Fruit fly (Drosophila melanogaster): Measurements from ENCODE around the gene PolD1.

PolD1 gene

DNA sequence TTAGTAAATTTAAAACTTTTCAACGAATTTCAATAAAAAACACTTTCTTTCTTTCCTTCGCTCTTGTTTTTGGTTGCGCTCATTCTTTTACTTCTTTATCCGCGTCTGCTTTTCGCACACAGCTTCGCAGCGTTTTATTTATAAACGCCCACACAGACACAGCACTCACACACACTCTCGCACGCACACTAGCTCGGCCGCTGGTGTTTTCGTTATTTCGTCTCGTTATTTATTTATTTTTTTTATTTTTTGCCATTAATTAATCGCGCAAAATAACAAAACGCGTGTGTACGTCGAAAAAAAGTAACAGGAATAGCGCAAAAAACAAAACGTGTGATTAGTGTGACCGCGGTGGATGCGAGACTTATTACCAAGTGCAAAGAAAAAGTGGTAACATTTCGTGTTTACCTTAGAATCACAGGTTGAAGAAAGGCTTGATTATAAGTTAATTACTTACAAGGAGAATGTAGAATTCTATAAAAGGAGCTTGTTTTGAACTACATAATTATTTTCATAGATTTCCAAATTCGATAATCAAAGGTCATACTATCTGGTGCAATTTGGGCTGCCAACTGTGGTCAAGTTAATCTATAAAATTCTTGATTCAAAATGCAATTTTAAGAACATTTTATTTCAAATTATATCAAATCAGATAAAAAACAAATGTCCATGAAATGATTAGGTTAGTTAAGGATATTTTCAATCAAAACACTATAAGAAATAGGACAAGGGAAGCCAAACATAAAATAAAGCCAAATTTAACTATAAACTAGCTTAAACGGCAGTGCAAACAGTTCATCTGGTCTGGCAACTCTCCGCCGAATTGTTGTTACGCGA, 17.0 kb upstream of the PolD1 start, which contains the start of the genes hzg and mRpS31 (continued):
- TF ChIP-seq Lhr (GFP tag; optimal IDR thresholded peaks at IDR 0.05) (peak; percentile 55), fu2 (GFP tag; optimal IDR thresholded peaks at IDR 0.05) (peak; percentile 32), Sry-β (GFP tag; optimal IDR thresholded peaks at IDR 0.05) (peak; percentile 91), CG2678 (tag; optimal IDR thresholded peaks at IDR 0.05) (peak; percentile 68), CG8089 (GFP tag; optimal IDR thresholded peaks at IDR 0.05) (no peak), Myb (GFP tag; optimal IDR thresholded peaks at IDR 0.05) (peak; percentile 5), CG8359 (GFP tag; optimal IDR thresholded peaks at IDR 0.05; ENCODE audit: borderline replicate concordance) (no peak), HmgD (GFP tag; optimal IDR thresholded peaks at IDR 0.05) (no peak), Mad (GFP tag; optimal IDR thresholded peaks at IDR 0.05) (no peak), CG15696 (tag; optimal IDR thresholded peaks at IDR 0.05) (peak; percentile 52), CG15269 (tag; optimal IDR thresholded peaks at IDR 0.05) (peak; percentile 46), CG3838 (GFP tag; optimal IDR thresholded peaks at IDR 0.05) (peak; percentile 32), slbo (GFP tag; IDR thresholded peaks at IDR 0.05) (peak; percentile 65), zf30C (GFP tag; optimal IDR thresholded peaks at IDR 0.05) (peak; percentile 5), CG15011 (GFP tag; optimal IDR thresholded peaks at IDR 0.05) (no peak), CG3281 (GFP tag; optimal IDR thresholded peaks at IDR 0.05) (peak; percentile 5), Adf1 (GFP tag; IDR thresholded peaks at IDR 0.05) (no peak), abd-A (tag; optimal IDR thresholded peaks at IDR 0.05) (peak; percentile 37), CG10543 (GFP tag; optimal IDR thresholded peaks at IDR 0.05) (no peak), rib (GFP tag; IDR thresholded peaks at IDR 0.05) (peak; percentile 69), CG3065 (GFP tag; optimal IDR thresholded peaks at IDR 0.05) (no peak), CG31365 (tag; optimal IDR thresholded peaks at IDR 0.05) (no peak), az2 (GFP tag; optimal IDR thresholded peaks at IDR 0.05) (peak; percentile 57), CG3726 (GFP tag; IDR thresholded peaks at IDR 0.05) (no peak), CG30431 (GFP tag; optimal IDR thresholded peaks at IDR 0.05) (no peak), tna (GFP tag; IDR thresholded peaks at IDR 0.05; ENCODE audit: partially characterized antibody) (no peak), pzg (GFP tag; optimal IDR thresholded peaks at IDR 0.05) (peak; percentile 61), gcm2 (GFP tag; optimal IDR thresholded peaks at IDR 0.05) (no peak), grau (tag; optimal IDR thresholded peaks at IDR 0.05) (peak; percentile 71), CG6813 (GFP tag; optimal IDR thresholded peaks at IDR 0.05) (no peak), row (GFP tag; IDR thresholded peaks at IDR 0.05) (peak; percentile 88), CG18599 (GFP tag; optimal IDR thresholded peaks at IDR 0.05) (peak; percentile 49), dm (GFP tag; optimal IDR thresholded peaks at IDR 0.05) (peak; percentile 38), Kr (GFP tag; optimal IDR thresholded peaks at IDR 0.05) (no peak), zfh1 (GFP tag; IDR thresholded peaks at IDR 0.05) (peak; percentile 39; the same call in 1 of the 3 replicates), repo (GFP tag; optimal IDR thresholded peaks at IDR 0.05) (peak; percentile 13), da (GFP tag; optimal IDR thresholded peaks at IDR 0.05) (no peak), NC2β (GFP tag; optimal IDR thresholded peaks at IDR 0.05) (peak; percentile 6), chm (GFP tag; IDR thresholded peaks at IDR 0.05) (peak; percentile 8; the same call in 1 of the 2 replicates), pita (GFP tag; optimal IDR thresholded peaks at IDR 0.05) (no peak), jing (GFP tag; optimal IDR thresholded peaks at IDR 0.05) (no peak), CG2875 (GFP tag; optimal IDR thresholded peaks at IDR 0.05) (no peak), Sox102F (GFP tag; optimal IDR thresholded peaks at IDR 0.05) (peak; percentile 58), toy (GFP tag; IDR thresholded peaks at IDR 0.05) (no peak), Sox100B (GFP tag; optimal IDR thresholded peaks at IDR 0.05) (peak; percentile 40), CG14860 (GFP tag; IDR thresholded peaks at IDR 0.05; ENCODE audit: partially characterized antibody) (no peak), CG33213 (GFP tag; optimal IDR thresholded peaks at IDR 0.05) (peak; percentile 54), CG16779 (GFP tag; IDR thresholded peaks at IDR 0.05) (no peak), Sin3A (optimal IDR thresholded peaks at IDR 0.05) (peak; percentile 31)
